Worm (Caenorhabditis elegans) whole organism, L4 larva: ENCODE results near the gene C18A11.3.

Experiments
- F37D6.2 ChIP-seq: sonication (generic microtip); optimal IDR thresholded peaks from 2 replicates; lab custom pipeline; 2016; ENCODE audit warnings: mild to moderate bottlenecking, missing genetic modification characterization, missing compliant biosample characterization
- Y75B8A.6 ChIP-seq: fragments of 200-800 bp; sonication (Bioruptor generic); IDR thresholded peaks from 2 replicates; pipeline ENCODE4 v1.3.6; 2022; ENCODE audit warnings: missing genetic modification reagents, missing genetic modification characterization, missing compliant biosample characterization
- ZK546.5 ChIP-seq, 2 experiments: sonication (generic microtip); optimal IDR thresholded peaks; 2 replicates each; lab custom pipeline; 2017; ENCODE audit warnings: missing biosample characterization in 2 of 2, missing genetic modification characterization in 2 of 2
- aha-1 ChIP-seq: fragments of 150-350 bp; peaks from one replicate; lab custom pipeline; 2014; ENCODE audit warnings: missing biosample characterization, missing genetic modification characterization
- aly-2 ChIP-seq: sonication (generic microtip); optimal IDR thresholded peaks from 2 replicates; lab custom pipeline; 2018; ENCODE audit warnings: missing biosample characterization, missing genetic modification characterization
- ceh-28 ChIP-seq: fragments of 150-350 bp; optimal IDR thresholded peaks from 2 replicates; lab custom pipeline; 2014; ENCODE audit warnings: missing biosample characterization, missing genetic modification reagents, missing genetic modification characterization
- ctbp-1 ChIP-seq: fragments of 200-800 bp; sonication (Bioruptor generic); IDR thresholded peaks from 2 replicates; pipeline ENCODE4 v1.3.6; 2022; ENCODE audit warnings: missing genetic modification reagents, missing genetic modification characterization, missing compliant biosample characterization
- daf-12 ChIP-seq: fragments of 150-350 bp; optimal IDR thresholded peaks from 2 replicates; lab custom pipeline; 2014; ENCODE audit warnings: missing biosample characterization, missing genetic modification reagents, missing genetic modification characterization
- daf-16 ChIP-seq, 3 experiments: sonication (generic microtip); optimal IDR thresholded peaks; 2 replicates each; lab custom pipeline; 2016 to 2017; ENCODE audit warnings: missing genetic modification characterization in 3 of 3, missing genetic modification reagents in 3 of 3, mild to moderate bottlenecking in 2 of 3, missing compliant biosample characterization in 2 of 3, missing biosample characterization in 1 of 3, moderate library complexity in 1 of 3
- daf-8 ChIP-seq: fragments of 200-800 bp; sonication (Bioruptor generic); IDR thresholded peaks from 2 replicates; pipeline ENCODE4 v1.3.6; 2022; ENCODE audit warnings: missing genetic modification characterization, missing compliant biosample characterization
- dmd-6 ChIP-seq: fragments of 200-800 bp; sonication (Bioruptor generic); IDR thresholded peaks from 2 replicates; pipeline ENCODE4 v1.3.6; 2022; ENCODE audit warnings: missing genetic modification reagents, missing genetic modification characterization, missing compliant biosample characterization
- dmd-9 ChIP-seq: fragments of 200-800 bp; sonication (Bioruptor generic); IDR thresholded peaks from 2 replicates; pipeline ENCODE4 v1.3.6; 2022; ENCODE audit warnings: missing genetic modification reagents, missing genetic modification characterization, missing compliant biosample characterization
- dpl-1 ChIP-seq: fragments of 150-350 bp; optimal IDR thresholded peaks from 2 replicates; lab custom pipeline; 2014; ENCODE audit warnings: missing biosample characterization, missing genetic modification reagents, missing genetic modification characterization
- dve-1 ChIP-seq: sonication (generic microtip); optimal IDR thresholded peaks from 2 replicates; lab custom pipeline; 2017; ENCODE audit warnings: antibody characterized with exemption, mild to moderate bottlenecking, missing genetic modification characterization, missing compliant biosample characterization; ENCODE audit not compliant: insufficient read depth
- fkh-10 ChIP-seq: fragments of 150-350 bp; optimal IDR thresholded peaks from 2 replicates; lab custom pipeline; 2014; ENCODE audit warnings: missing biosample characterization, missing genetic modification reagents, missing genetic modification characterization
- fos-1 ChIP-seq: fragments of 150-350 bp; optimal IDR thresholded peaks from 2 replicates; lab custom pipeline; 2014; ENCODE audit warnings: missing biosample characterization, missing genetic modification characterization
- gei-8 ChIP-seq: fragments of 200-800 bp; sonication (Bioruptor generic); optimal IDR thresholded peaks from 2 replicates; lab custom pipeline; 2018; ENCODE audit warnings: mild to moderate bottlenecking, missing genetic modification characterization, missing compliant biosample characterization
- hif-1 ChIP-seq, 2 experiments: sonication (generic microtip); optimal IDR thresholded peaks; 2 replicates each; lab custom pipeline; 2016 to 2017; ENCODE audit warnings: missing compliant biosample characterization in 2 of 2, missing genetic modification characterization in 2 of 2, missing genetic modification reagents in 2 of 2, missing genotype in 2 of 2, mild to moderate bottlenecking in 1 of 2
- hlh-11 ChIP-seq: fragments of 200-800 bp; sonication (Bioruptor generic); optimal IDR thresholded peaks from 2 replicates; lab custom pipeline; 2018; ENCODE audit warnings: mild to moderate bottlenecking, missing genetic modification characterization, missing compliant biosample characterization
- hmg-1.1 ChIP-seq: fragments of 200-800 bp; sonication (Bioruptor generic); IDR thresholded peaks from 2 replicates; pipeline ENCODE4 v1.3.6; 2022; ENCODE audit warnings: missing genetic modification reagents, missing genetic modification characterization, missing compliant biosample characterization
- jun-1 ChIP-seq: fragments of 150-350 bp; optimal IDR thresholded peaks from 2 replicates; lab custom pipeline; 2014; ENCODE audit warnings: missing biosample characterization, missing genetic modification reagents, missing genetic modification characterization
- lin-15B ChIP-seq: fragments of 150-350 bp; sonication (generic microtip); optimal IDR thresholded peaks from 3 replicates; lab custom pipeline; 2014; ENCODE audit warnings: missing biosample characterization, missing genetic modification characterization
- lir-3 ChIP-seq: sonication (generic microtip); optimal IDR thresholded peaks from 2 replicates; lab custom pipeline; 2016; ENCODE audit warnings: mild to moderate bottlenecking, missing genetic modification characterization, missing compliant biosample characterization
- lsy-2 ChIP-seq, 2 experiments: fragments of 150-350 bp in 1 of 2; sonication (generic microtip) in 1 of 2; optimal IDR thresholded peaks; 2 replicates each; lab custom pipeline; 2014 to 2017; ENCODE audit warnings: missing biosample characterization in 2 of 2, missing genetic modification characterization in 2 of 2
- madf-5 ChIP-seq, 2 experiments: fragments of 200-800 bp; sonication (Bioruptor generic); IDR thresholded peaks; 2 replicates each; pipeline ENCODE4 v1.3.6; 2022; ENCODE audit warnings: missing compliant biosample characterization in 2 of 2, missing genetic modification characterization in 2 of 2
- madf-9 ChIP-seq: fragments of 200-800 bp; sonication (Bioruptor generic); conservative IDR thresholded peaks from 2 replicates; pipeline ENCODE4 v1.3.6; 2022; ENCODE audit warnings: missing genetic modification reagents, missing genetic modification characterization, missing compliant biosample characterization
- nhr-10 ChIP-seq: fragments of 150-350 bp; optimal IDR thresholded peaks from 2 replicates; lab custom pipeline; 2014; ENCODE audit warnings: missing biosample characterization, missing genetic modification characterization
- nhr-25 ChIP-seq: sonication (generic microtip); optimal IDR thresholded peaks from 2 replicates; lab custom pipeline; 2017; ENCODE audit warnings: missing genetic modification characterization, mild to moderate bottlenecking, missing compliant biosample characterization, antibody characterized with exemption, moderate library complexity, borderline replicate concordance; ENCODE audit not compliant: insufficient read depth
- nhr-28 ChIP-seq: fragments of 150-350 bp; optimal IDR thresholded peaks from 2 replicates; lab custom pipeline; 2014; ENCODE audit warnings: missing biosample characterization, missing genetic modification characterization
- nhr-48 ChIP-seq: sonication (generic microtip); optimal IDR thresholded peaks from 2 replicates; lab custom pipeline; 2016; ENCODE audit warnings: mild to moderate bottlenecking, missing genetic modification characterization, missing compliant biosample characterization
- nhr-77 ChIP-seq: fragments of 150-350 bp; optimal IDR thresholded peaks from 2 replicates; lab custom pipeline; 2014; ENCODE audit warnings: missing biosample characterization, missing genetic modification characterization
- pha-4 ChIP-seq, 2 experiments: fragments of 150-350 bp in 1 of 2; fragments of 200-800 bp in 1 of 2; sonication (Bioruptor generic) in 1 of 2; IDR thresholded peaks in 1 of 2; optimal IDR thresholded peaks in 1 of 2; 2 replicates each; pipeline versions ENCODE4 v1.3.6 to Lab custom; 2014 to 2022; ENCODE audit warnings: missing genetic modification characterization in 2 of 2, missing genetic modification reagents in 2 of 2, missing biosample characterization in 1 of 2, missing compliant biosample characterization in 1 of 2
- php-3 ChIP-seq: fragments of 200-800 bp; sonication (Bioruptor generic); IDR thresholded peaks from 2 replicates; pipeline ENCODE4 v1.3.6; 2022; ENCODE audit warnings: missing genetic modification reagents, missing genetic modification characterization, missing compliant biosample characterization
- pqm-1 ChIP-seq: sonication (generic microtip); optimal IDR thresholded peaks from 2 replicates; lab custom pipeline; 2017; ENCODE audit warnings: missing biosample characterization, missing genetic modification characterization
- saeg-2 ChIP-seq: fragments of 200-800 bp; sonication (Bioruptor generic); IDR thresholded peaks from 2 replicates; pipeline ENCODE4 v1.3.6; 2022; ENCODE audit warnings: missing genetic modification reagents, missing genetic modification characterization, missing compliant biosample characterization
- sdz-12 ChIP-seq: fragments of 200-800 bp; sonication (Bioruptor generic); optimal IDR thresholded peaks from 2 replicates; lab custom pipeline; 2018; ENCODE audit warnings: mild to moderate bottlenecking, missing genetic modification characterization, missing compliant biosample characterization
- unc-130 ChIP-seq: sonication (generic microtip); optimal IDR thresholded peaks from 2 replicates; lab custom pipeline; 2016; ENCODE audit warnings: missing genetic modification reagents, missing genetic modification characterization, missing compliant biosample characterization
- unc-39 ChIP-seq: sonication (generic microtip); optimal IDR thresholded peaks from 2 replicates; lab custom pipeline; 2017; ENCODE audit warnings: missing biosample characterization, missing genetic modification characterization
- ztf-11 ChIP-seq: fragments of 150-350 bp; optimal IDR thresholded peaks from 2 replicates; lab custom pipeline; 2014; ENCODE audit warnings: missing biosample characterization, missing genetic modification characterization

The C18A11.3 gene

DNA sequence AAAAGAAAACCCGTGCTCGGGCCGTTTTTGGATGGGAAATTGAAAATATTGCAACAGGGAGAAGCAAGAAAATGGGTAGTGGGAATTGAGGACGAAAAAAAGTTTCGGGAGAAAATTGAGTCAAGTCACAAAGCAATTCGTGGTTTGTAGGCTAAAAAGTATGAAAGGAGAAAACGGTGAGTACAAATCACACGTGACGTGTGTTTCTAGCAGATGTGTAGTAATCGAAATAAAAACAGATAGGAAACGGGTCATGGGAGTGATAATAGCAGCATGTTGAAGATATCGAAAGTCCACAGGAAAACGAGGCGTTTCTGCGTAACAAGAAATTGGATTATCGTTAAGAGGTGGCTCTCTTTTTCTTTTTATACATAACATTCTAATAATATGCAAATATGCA, 29.0 kb downstream of the C18A11.3 start (continued):
- TF ChIP-seq daf-16 (GFP tag; optimal IDR thresholded peaks at IDR 0.05; lab: Kevin White, UChicago) (no peak), daf-16 (tag; optimal IDR thresholded peaks at IDR 0.05; lab: Kevin White, UChicago) (peak; percentile 13), nhr-25 (no peak), fkh-10 (GFP tag; lab: Kevin White, UChicago) (no peak), madf-5 (GFP tag; IDR thresholded peaks at IDR 0.05; lab: Robert Waterston, UW) (no peak), nhr-10 (no peak), madf-9 (GFP tag; lab: Robert Waterston, UW) (no peak), sdz-12 (GFP tag; lab: Kevin White, UChicago) (no peak), unc-39 (tag; lab: Kevin White, UChicago) (no peak), php-3 (GFP tag; lab: Robert Waterston, UW) (no peak), ceh-28 (tag; lab: Kevin White, UChicago) (no peak), daf-12 (tag; lab: Kevin White, UChicago) (no peak), lsy-2 (tag; optimal IDR thresholded peaks at IDR 0.05; lab: Kevin White, UChicago) (no peak), pha-4 (GFP tag; IDR thresholded peaks at IDR 0.05; lab: Robert Waterston, UW) (no peak), pha-4 (tag; optimal IDR thresholded peaks at IDR 0.05; lab: Kevin White, UChicago) (no peak), dpl-1 (GFP tag; lab: Kevin White, UChicago) (no peak), daf-8 (GFP tag; lab: Robert Waterston, UW) (no peak), hif-1 (tag; optimal IDR thresholded peaks at IDR 0.05; lab: Kevin White, UChicago) (peak in 1 of 2 experiments; percentile 2), aha-1 (tag; lab: Kevin White, UChicago) (no peak), ztf-11 (tag; lab: Kevin White, UChicago) (no peak), lir-3 (no peak), hmg-1.1 (GFP tag; lab: Robert Waterston, UW) (no peak), dmd-9 (no peak), ZK546.5 (tag; optimal IDR thresholded peaks at IDR 0.05; lab: Kevin White, UChicago) (no peak), lin-15B (tag; lab: Kevin White, UChicago) (no peak), jun-1 (no peak), unc-130 (GFP tag; lab: Kevin White, UChicago) (no peak), F37D6.2 (tag; lab: Kevin White, UChicago) (no peak), Y75B8A.6 (GFP tag; lab: Robert Waterston, UW) (no peak), nhr-48 (tag; lab: Kevin White, UChicago) (peak; percentile 43), saeg-2 (GFP tag; lab: Robert Waterston, UW) (no peak), nhr-77 (tag; lab: Kevin White, UChicago) (no peak), fos-1 (tag; lab: Kevin White, UChicago) (no peak)

DNA sequence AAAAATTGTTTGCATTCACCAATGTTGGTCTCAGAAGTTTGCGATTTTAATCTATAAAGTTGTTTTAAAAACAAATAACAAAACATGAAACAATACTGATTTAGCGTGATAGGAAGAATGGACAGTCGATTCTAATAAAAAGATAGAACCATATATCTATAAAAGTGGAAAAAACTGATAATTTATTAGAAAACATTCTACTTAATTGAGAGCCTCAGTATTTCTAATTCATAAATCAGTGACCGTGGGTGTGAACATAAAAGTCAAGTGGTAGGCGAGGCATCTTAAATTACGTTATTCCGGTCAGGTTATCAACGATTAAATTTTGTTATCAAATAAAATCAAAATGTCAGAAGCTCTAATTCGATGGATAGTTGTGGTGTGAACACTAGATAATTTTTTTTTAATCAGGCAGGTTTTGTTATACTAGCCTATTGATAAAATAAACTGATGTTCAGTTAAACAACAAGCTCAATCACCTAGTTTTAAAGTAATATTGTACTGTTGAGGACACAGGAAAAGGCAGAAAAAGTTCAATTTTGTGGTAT, 38.0 kb downstream of the C18A11.3 start, which contains the start of gene catp-5:
catp-5 (minus strand) TSS at position 51 of the 548 bp plus-strand sequence.
- TF ChIP-seq daf-16 (GFP tag; optimal IDR thresholded peaks at IDR 0.05; lab: Kevin White, UChicago) (no peak), daf-16 (tag; optimal IDR thresholded peaks at IDR 0.05; lab: Kevin White, UChicago) (peak; percentile 51), aly-2 (no peak), nhr-77 (tag; lab: Kevin White, UChicago) (peak; percentile 13), pqm-1 (tag; lab: Kevin White, UChicago) (peak; percentile 53), dve-1 (tag; lab: Kevin White, UChicago) (peak; percentile 23), gei-8 (GFP tag; lab: Kevin White, UChicago) (no peak), nhr-28 (peak; percentile 8), pha-4 (GFP tag; IDR thresholded peaks at IDR 0.05; lab: Robert Waterston, UW) (no peak), pha-4 (tag; optimal IDR thresholded peaks at IDR 0.05; lab: Kevin White, UChicago) (no peak), ctbp-1 (no peak), dmd-6 (GFP tag; lab: Robert Waterston, UW) (peak; percentile 50; the same call in 1 of the 2 replicates), hlh-11 (tag; lab: Kevin White, UChicago) (peak; percentile 22)
